Fruit fly (Drosophila melanogaster) whole organism, embryonic: ENCODE results near the gene CG14229.

Experiments used
- Antp ChIP-seq: fragments of 200-800 bp; sonication (Bioruptor generic); optimal IDR thresholded peaks from 3 replicates; lab custom pipeline; 2016; ENCODE audit warnings: missing biosample characterization, missing genetic modification characterization
- BEAF-32 ChIP-seq: fragments of 200-800 bp; sonication (Bioruptor generic); optimal IDR thresholded peaks from 3 replicates; lab custom pipeline; 2017; ENCODE audit warnings: missing biosample characterization, missing genetic modification characterization, mild to moderate bottlenecking, moderate library complexity, missing genetic modification reagents
- CG11085 ChIP-seq: fragments of 200-800 bp; sonication (Bioruptor generic); IDR thresholded peaks from 2 replicates; pipeline ENCODE4 v1.3.6; 2022; ENCODE audit warnings: missing biosample characterization, missing genetic modification characterization
- CG11456 ChIP-seq: fragments of 200-800 bp; sonication (Bioruptor generic); IDR thresholded peaks from 3 replicates; pipeline ENCODE4 v1.3.6; 2022; ENCODE audit warnings: missing biosample characterization, missing genetic modification characterization
- CG12071 ChIP-seq: fragments of 200-800 bp; sonication (Bioruptor generic); optimal IDR thresholded peaks from 3 replicates; lab custom pipeline; 2018; ENCODE audit warnings: missing biosample characterization, mild to moderate bottlenecking, missing genetic modification characterization
- CG12236 ChIP-seq: fragments of 200-800 bp; sonication (Bioruptor generic); optimal IDR thresholded peaks from 2 replicates; lab custom pipeline; 2016; ENCODE audit warnings: missing biosample characterization, missing genetic modification characterization
- CG12391 ChIP-seq: fragments of 200-800 bp; sonication (Bioruptor generic); optimal IDR thresholded peaks from 3 replicates; lab custom pipeline; 2018; ENCODE audit warnings: missing biosample characterization, mild to moderate bottlenecking, missing genetic modification characterization, moderate library complexity
- CG17328 ChIP-seq: fragments of 200-800 bp; sonication (Bioruptor generic); IDR thresholded peaks from 2 replicates; pipeline ENCODE4 v1.3.6; 2022; ENCODE audit warnings: missing biosample characterization, missing genetic modification characterization
- CG18619 ChIP-seq: fragments of 200-800 bp; sonication (Bioruptor generic); optimal IDR thresholded peaks from 3 replicates; lab custom pipeline; 2017; ENCODE audit warnings: missing biosample characterization, mild to moderate bottlenecking, missing genetic modification characterization
- CG32532 ChIP-seq: fragments of 200-800 bp; sonication (Bioruptor generic); IDR thresholded peaks from 2 replicates; pipeline ENCODE4 v1.3.6; 2022; ENCODE audit warnings: missing biosample characterization, missing genetic modification characterization
- CG3847 ChIP-seq: fragments of 200-800 bp; sonication (Bioruptor generic); IDR thresholded peaks from 2 replicates; pipeline ENCODE4 v1.3.6; 2022; ENCODE audit warnings: missing biosample characterization, missing genetic modification characterization
- CG4328 ChIP-seq: fragments of 200-800 bp; sonication (Bioruptor generic); optimal IDR thresholded peaks from 3 replicates; lab custom pipeline; 2017; ENCODE audit warnings: missing biosample characterization, missing genetic modification reagents, missing genetic modification characterization
- CG4730 ChIP-seq: fragments of 200-800 bp; sonication (Bioruptor generic); IDR thresholded peaks from 2 replicates; pipeline ENCODE4 v1.3.6; 2022; ENCODE audit warnings: missing biosample characterization, missing genetic modification characterization
- CG4854 ChIP-seq: fragments of 200-800 bp; sonication (Bioruptor generic); optimal IDR thresholded peaks from 2 replicates; lab custom pipeline; 2016; ENCODE audit warnings: missing biosample characterization, missing genetic modification characterization, inconsistent platforms
- CG7928 ChIP-seq: fragments of 200-800 bp; sonication (Bioruptor generic); optimal IDR thresholded peaks from 2 replicates; lab custom pipeline; 2017; ENCODE audit warnings: missing biosample characterization, mild to moderate bottlenecking, missing genetic modification characterization
- CG8290 ChIP-seq, 3 experiments: fragments of 200-800 bp; sonication (Bioruptor generic); optimal IDR thresholded peaks; 2 replicates each; lab custom pipeline; 2016 to 2019; ENCODE audit warnings: missing biosample characterization in 3 of 3, missing genetic modification characterization in 3 of 3, mild to moderate bottlenecking in 2 of 3, moderate library complexity in 1 of 3
- CG9817 ChIP-seq: fragments of 200-800 bp; sonication (Bioruptor generic); optimal IDR thresholded peaks from 2 replicates; lab custom pipeline; 2018; ENCODE audit warnings: missing biosample characterization, mild to moderate bottlenecking, missing genetic modification characterization, moderate library complexity
- CTCF ChIP-seq: fragments of 200-800 bp; sonication (Bioruptor generic); optimal IDR thresholded peaks from 2 replicates; lab custom pipeline; 2017; ENCODE audit warnings: missing biosample characterization, mild to moderate bottlenecking, missing genetic modification characterization, moderate library complexity
- Camta ChIP-seq: fragments of 200-800 bp; sonication (Bioruptor generic); optimal IDR thresholded peaks from 2 replicates; lab custom pipeline; 2016; ENCODE audit warnings: missing biosample characterization, missing genetic modification characterization
- CrebB ChIP-seq: fragments of 200-800 bp; sonication (Bioruptor generic); optimal IDR thresholded peaks from 3 replicates; lab custom pipeline; 2018; ENCODE audit warnings: missing biosample characterization, mild to moderate bottlenecking, missing genetic modification characterization
- D19B ChIP-seq: fragments of 200-800 bp; sonication (Bioruptor generic); optimal IDR thresholded peaks from 2 replicates; lab custom pipeline; 2017; ENCODE audit warnings: missing biosample characterization, mild to moderate bottlenecking, missing genetic modification characterization
- Dip2 ChIP-seq: fragments of 200-800 bp; sonication (Bioruptor generic); IDR thresholded peaks from 2 replicates; pipeline ENCODE4 v1.3.6; 2022; ENCODE audit warnings: missing biosample characterization, missing genetic modification characterization
- Doc3 ChIP-seq: fragments of 200-800 bp; sonication (Bioruptor generic); IDR thresholded peaks from 3 replicates; pipeline ENCODE4 v1.3.6; 2022; ENCODE audit warnings: missing biosample characterization, missing genetic modification characterization; ENCODE audit not compliant: partially characterized antibody
- E2f1 ChIP-seq: fragments of 200-800 bp; sonication (Bioruptor generic); IDR thresholded peaks from 2 replicates; pipeline ENCODE4 v1.3.6; 2022; ENCODE audit warnings: missing biosample characterization, missing genetic modification characterization
- HHEX ChIP-seq: fragments of 200-800 bp; sonication (Bioruptor generic); optimal IDR thresholded peaks from 3 replicates; lab custom pipeline; 2017; ENCODE audit warnings: missing biosample characterization, mild to moderate bottlenecking, missing genetic modification characterization, missing genetic modification reagents
- HLH3B ChIP-seq: fragments of 200-800 bp; sonication (Bioruptor generic); IDR thresholded peaks from 2 replicates; pipeline ENCODE4 v1.3.6; 2022; ENCODE audit warnings: missing biosample characterization, missing genetic modification characterization
- HLH4C ChIP-seq: fragments of 200-800 bp; sonication (Bioruptor generic); IDR thresholded peaks from 3 replicates; pipeline ENCODE4 v1.3.6; 2022; ENCODE audit warnings: missing biosample characterization, missing genetic modification characterization; ENCODE audit not compliant: partially characterized antibody
- Hand ChIP-seq: fragments of 200-800 bp; sonication (Bioruptor generic); optimal IDR thresholded peaks from 2 replicates; lab custom pipeline; 2017; ENCODE audit warnings: mild to moderate bottlenecking, missing biosample characterization, missing genetic modification reagents, missing genetic modification characterization
- HmgD ChIP-seq: fragments of 200-800 bp; sonication (Bioruptor generic); optimal IDR thresholded peaks from 3 replicates; lab custom pipeline; 2016; ENCODE audit warnings: missing biosample characterization, missing genetic modification characterization
- Pdp1 ChIP-seq, 2 experiments: fragments of 200-800 bp; sonication (Bioruptor generic); optimal IDR thresholded peaks; 3 replicates each; lab custom pipeline; 2016; ENCODE audit warnings: missing biosample characterization in 2 of 2, missing genetic modification characterization in 2 of 2, mild to moderate bottlenecking in 1 of 2, moderate library complexity in 1 of 2
- Scr ChIP-seq: fragments of 200-800 bp; sonication (Bioruptor generic); IDR thresholded peaks from 2 replicates; pipeline ENCODE4 v1.3.6; 2022; ENCODE audit warnings: missing biosample characterization, missing genetic modification characterization; ENCODE audit not compliant: partially characterized antibody
- YL-1 ChIP-seq: fragments of 200-800 bp; sonication (Bioruptor generic); optimal IDR thresholded peaks from 3 replicates; lab custom pipeline; 2017; ENCODE audit warnings: missing biosample characterization, mild to moderate bottlenecking, missing genetic modification characterization
- ac ChIP-seq: fragments of 200-800 bp; sonication (Bioruptor generic); optimal IDR thresholded peaks from 3 replicates; lab custom pipeline; 2017; ENCODE audit warnings: missing biosample characterization, mild to moderate bottlenecking, missing genetic modification characterization
- bcd ChIP-seq: fragments of 200-800 bp; sonication (Bioruptor generic); optimal IDR thresholded peaks from 2 replicates; lab custom pipeline; 2017; ENCODE audit warnings: missing biosample characterization, mild to moderate bottlenecking, missing genetic modification characterization
- emc ChIP-seq: fragments of 200-800 bp; sonication (Bioruptor generic); optimal IDR thresholded peaks from 2 replicates; lab custom pipeline; 2016; ENCODE audit warnings: missing biosample characterization, missing genetic modification characterization
- fd64A ChIP-seq: fragments of 200-800 bp; sonication (Bioruptor generic); optimal IDR thresholded peaks from 3 replicates; lab custom pipeline; 2018; ENCODE audit warnings: missing biosample characterization, mild to moderate bottlenecking, missing genetic modification characterization
- gfzf ChIP-seq: fragments of 200-800 bp; sonication (Bioruptor generic); optimal IDR thresholded peaks from 2 replicates; lab custom pipeline; 2016; ENCODE audit warnings: missing biosample characterization, mild to moderate bottlenecking, missing genetic modification characterization, moderate library complexity
- ind ChIP-seq: fragments of 200-800 bp; sonication (Bioruptor generic); optimal IDR thresholded peaks from 3 replicates; lab custom pipeline; 2016; ENCODE audit warnings: missing biosample characterization, missing genetic modification characterization
- lbe ChIP-seq: fragments of 200-800 bp; sonication (Bioruptor generic); optimal IDR thresholded peaks from 2 replicates; lab custom pipeline; 2016; ENCODE audit warnings: missing biosample characterization, mild to moderate bottlenecking, missing genetic modification characterization
- odd ChIP-seq: fragments of 200-800 bp; sonication (Bioruptor generic); optimal IDR thresholded peaks from 2 replicates; lab custom pipeline; 2017; ENCODE audit warnings: missing biosample characterization, mild to moderate bottlenecking, missing genetic modification characterization
- onecut ChIP-seq: fragments of 200-800 bp; sonication (Bioruptor generic); IDR thresholded peaks from 2 replicates; pipeline ENCODE4 v1.3.6; 2022; ENCODE audit warnings: missing biosample characterization, missing genetic modification characterization
- ro ChIP-seq: fragments of 200-800 bp; sonication (Bioruptor generic); IDR thresholded peaks from 2 replicates; pipeline ENCODE4 v1.3.6; 2022; ENCODE audit warnings: missing biosample characterization, missing genetic modification characterization
- run ChIP-seq: fragments of 200-800 bp; sonication (Bioruptor generic); optimal IDR thresholded peaks from 3 replicates; lab custom pipeline; 2018; ENCODE audit warnings: missing biosample characterization, mild to moderate bottlenecking, missing genetic modification characterization
- schlank ChIP-seq: fragments of 200-800 bp; sonication (Bioruptor generic); optimal IDR thresholded peaks from 2 replicates; lab custom pipeline; 2018; ENCODE audit warnings: missing biosample characterization, mild to moderate bottlenecking, missing genetic modification characterization
- scrt ChIP-seq: fragments of 200-800 bp; sonication (Bioruptor generic); optimal IDR thresholded peaks from 2 replicates; lab custom pipeline; 2018; ENCODE audit warnings: missing biosample characterization, mild to moderate bottlenecking, missing genetic modification characterization, moderate library complexity
- slbo ChIP-seq: fragments of 200-800 bp; sonication (Bioruptor generic); IDR thresholded peaks from 2 replicates; pipeline ENCODE4 v1.3.6; 2022; ENCODE audit warnings: missing biosample characterization, missing genetic modification characterization
- tin ChIP-seq: fragments of 200-800 bp; sonication (Bioruptor generic); optimal IDR thresholded peaks from 3 replicates; lab custom pipeline; 2016; ENCODE audit warnings: missing biosample characterization, missing genetic modification characterization
- tll ChIP-seq, 2 experiments: fragments of 200-800 bp in 1 of 2; fragments of >200 bp in 1 of 2; sonication (Bioruptor generic) in 1 of 2; optimal IDR thresholded peaks; 2 replicates each; lab custom pipeline; 2017 to 2019; ENCODE audit warnings: missing biosample characterization in 2 of 2, missing genetic modification characterization in 2 of 2, mild to moderate bottlenecking in 1 of 2, moderate library complexity in 1 of 2
- tup ChIP-seq: fragments of 200-800 bp; sonication (Bioruptor generic); optimal IDR thresholded peaks from 2 replicates; lab custom pipeline; 2016; ENCODE audit warnings: missing biosample characterization, mild to moderate bottlenecking, missing genetic modification characterization, moderate library complexity
- zf30C ChIP-seq: fragments of 200-800 bp; sonication (Bioruptor generic); optimal IDR thresholded peaks from 3 replicates; lab custom pipeline; 2018; ENCODE audit warnings: missing biosample characterization, mild to moderate bottlenecking, missing genetic modification characterization

Gene CG14229

DNA sequence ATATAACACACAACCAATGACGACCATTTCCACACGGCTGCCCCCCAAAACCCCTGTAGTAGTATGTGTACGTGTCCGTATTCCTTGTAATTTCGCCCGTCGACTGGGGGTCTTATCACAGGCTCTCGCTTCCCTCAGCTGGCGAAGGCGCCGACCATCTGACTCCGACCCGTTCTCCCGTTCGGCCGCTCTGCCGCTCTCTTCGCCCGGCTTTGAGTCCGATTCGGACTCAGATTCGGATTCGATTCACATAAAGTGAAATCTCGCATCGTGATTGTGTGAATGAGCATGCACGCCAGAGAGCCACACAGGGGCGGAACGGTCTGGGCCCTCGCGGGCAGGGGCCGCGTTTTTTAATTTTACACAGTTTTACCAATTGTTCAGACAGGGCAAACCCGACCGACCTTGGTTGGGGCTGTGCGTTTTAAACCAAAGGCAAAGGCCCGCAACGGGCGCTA, 29.3 kb downstream of the CG14229 start (continued):
- TF ChIP-seq ac (no peak), CG3847 (GFP tag; lab: Robert Waterston, UW) (peak; percentile 65), CG7928 (no peak), zf30C (GFP tag; lab: Kevin White, UChicago) (no peak), E2f1 (GFP tag; lab: Robert Waterston, UW) (peak; percentile 27; the same call in 1 of the 2 replicates), CG18619 (GFP tag; lab: Kevin White, UChicago) (no peak), Dip2 (no peak), HLH3B (GFP tag; lab: Robert Waterston, UW) (0 out of 2 replicates have a peak, but pooled peaks have one; percentile 39), tll (GFP tag; optimal IDR thresholded peaks at IDR 0.05; lab: Kevin White, UChicago) (no peak), CG12391 (tag; lab: Kevin White, UChicago) (peak; percentile 13), onecut (peak; percentile 31), Pdp1 (GFP tag; optimal IDR thresholded peaks at IDR 0.05; lab: Kevin White, UChicago) (peak; percentile 27 to 43), HHEX (GFP tag; lab: Kevin White, UChicago) (no peak), tin (GFP tag; lab: Kevin White, UChicago) (peak; percentile 7), ro (GFP tag; lab: Robert Waterston, UW) (0 out of 2 replicates have a peak, but pooled peaks have one; percentile 25), ind (peak; percentile 25), Scr (GFP tag; lab: Robert Waterston, UW) (peak; percentile 42; the same call in 1 of the 2 replicates), odd (GFP tag; lab: Kevin White, UChicago) (no peak), CG4328 (GFP tag; lab: Kevin White, UChicago) (no peak), CG9817 (tag; lab: Kevin White, UChicago) (peak; percentile 25), HLH4C (GFP tag; lab: Robert Waterston, UW) (peak; percentile 57; the same call in 2 of the 3 replicates), CG32532 (peak; percentile 78), Camta (GFP tag; lab: Kevin White, UChicago) (peak; percentile 5), Hand (no peak), slbo (GFP tag; lab: Robert Waterston, UW) (peak; percentile 85), tup (GFP tag; lab: Kevin White, UChicago) (no peak), Doc3 (GFP tag; lab: Robert Waterston, UW) (no peak), lbe (GFP tag; lab: Kevin White, UChicago) (no peak), HmgD (no peak), gfzf (GFP tag; lab: Kevin White, UChicago) (no peak), run (tag; lab: Kevin White, UChicago) (no peak), CG17328 (GFP tag; lab: Robert Waterston, UW) (peak; percentile 24; the same call in 1 of the 2 replicates), CG12236 (no peak), CG4854 (no peak), CG12071 (GFP tag; lab: Kevin White, UChicago) (no peak), scrt (no peak), D19B (GFP tag; lab: Kevin White, UChicago) (no peak), CG11085 (GFP tag; lab: Robert Waterston, UW) (0 out of 2 replicates have a peak, but pooled peaks have one; percentile 13), YL-1 (GFP tag; lab: Kevin White, UChicago) (no peak), CrebB (tag; lab: Kevin White, UChicago) (no peak), CTCF (GFP tag; lab: Kevin White, UChicago) (no peak), schlank (tag; lab: Kevin White, UChicago) (no peak), CG11456 (peak; percentile 88), BEAF-32 (no peak), CG8290 (GFP tag; optimal IDR thresholded peaks at IDR 0.05; lab: Kevin White, UChicago) (peak; percentile 25), CG8290 (tag; optimal IDR thresholded peaks at IDR 0.05; lab: Kevin White, UChicago) (peak in 1 of 2 experiments; percentile 44), bcd (GFP tag; lab: Kevin White, UChicago) (peak; percentile 23), Antp (GFP tag; lab: Kevin White, UChicago) (peak; percentile 64), fd64A (no peak), emc (GFP tag; lab: Kevin White, UChicago) (no peak), CG4730 (no peak)
